Worm (Caenorhabditis elegans) whole organism, L3 larva: ENCODE measurements around the gene rpn-6.2.
"Not testable (repeated sequence)": the region's sequence is repeated elsewhere in the genome, so short reads cannot be mapped to it uniquely, and the experiment has no call there.

Source experiments
- R02D3.7 ChIP-seq: fragments of 150-350 bp; optimal IDR thresholded peaks from 2 replicates; lab custom pipeline; 2014; ENCODE audit warnings: missing biosample characterization, missing genetic modification characterization
- aly-2 ChIP-seq: fragments of 150-350 bp; optimal IDR thresholded peaks from 2 replicates; lab custom pipeline; 2014; ENCODE audit warnings: missing biosample characterization, missing genetic modification characterization
- ama-1 ChIP-seq: fragments of 150-350 bp; optimal IDR thresholded peaks from 2 replicates; lab custom pipeline; 2018
- ceh-82 ChIP-seq: fragments of 150-350 bp; optimal IDR thresholded peaks from 2 replicates; lab custom pipeline; 2014; ENCODE audit warnings: missing biosample characterization, missing genetic modification characterization
- ceh-9 ChIP-seq: sonication (generic microtip); optimal IDR thresholded peaks from 2 replicates; lab custom pipeline; 2018; ENCODE audit warnings: missing biosample characterization, missing genetic modification characterization
- daf-12 ChIP-seq: fragments of 150-350 bp; optimal IDR thresholded peaks from 2 replicates; lab custom pipeline; 2014; ENCODE audit warnings: missing biosample characterization, missing genetic modification reagents, missing genetic modification characterization
- egl-5 ChIP-seq: fragments of 150-350 bp; optimal IDR thresholded peaks from 2 replicates; lab custom pipeline; 2017; ENCODE audit warnings: missing biosample characterization, missing genetic modification reagents, missing genetic modification characterization, inconsistent platforms
- elt-1 ChIP-seq: fragments of 150-350 bp; optimal IDR thresholded peaks from 2 replicates; lab custom pipeline; 2014; ENCODE audit warnings: missing biosample characterization, missing genetic modification characterization
- elt-2 ChIP-seq: sonication (generic microtip); optimal IDR thresholded peaks from 2 replicates; lab custom pipeline; 2016; ENCODE audit warnings: missing genetic modification reagents, mild to moderate bottlenecking, missing genetic modification characterization, missing compliant biosample characterization
- elt-3 ChIP-seq, 3 experiments: fragments of 150-350 bp in 1 of 3; sonication (generic microtip) in 2 of 3; optimal IDR thresholded peaks; 2 replicates in 2 of 3; 4 replicates in 1 of 3; lab custom pipeline; 2014 to 2017; ENCODE audit warnings: missing biosample characterization in 3 of 3, missing genetic modification characterization in 3 of 3
- eor-1 ChIP-seq, 2 experiments: fragments of 150-350 bp; optimal IDR thresholded peaks; 2 replicates each; lab custom pipeline; 2014 to 2018; ENCODE audit warnings: missing biosample characterization in 2 of 2, missing genetic modification characterization in 2 of 2
- fkh-10 ChIP-seq: sonication (generic microtip); optimal IDR thresholded peaks from 2 replicates; lab custom pipeline; 2017; ENCODE audit warnings: missing biosample characterization, missing genetic modification reagents, missing genetic modification characterization
- fkh-2 ChIP-seq: fragments of 150-350 bp; optimal IDR thresholded peaks from 2 replicates; lab custom pipeline; 2014; ENCODE audit warnings: missing biosample characterization, missing genetic modification reagents, missing genetic modification characterization
- fos-1 ChIP-seq: fragments of 150-350 bp; optimal IDR thresholded peaks from 2 replicates; lab custom pipeline; 2014; ENCODE audit warnings: missing biosample characterization, missing genetic modification characterization
- hmg-11 ChIP-seq: sonication (generic microtip); optimal IDR thresholded peaks from 2 replicates; lab custom pipeline; 2016; ENCODE audit warnings: missing genetic modification characterization, missing compliant biosample characterization
- jun-1 ChIP-seq: fragments of 150-350 bp; optimal IDR thresholded peaks from 2 replicates; lab custom pipeline; 2014; ENCODE audit warnings: missing biosample characterization, missing genetic modification reagents, missing genetic modification characterization
- lin-15B ChIP-seq: fragments of 150-350 bp; optimal IDR thresholded peaks from 2 replicates; lab custom pipeline; 2014; ENCODE audit warnings: missing biosample characterization, missing genetic modification characterization
- lin-39 ChIP-seq: fragments of 150-350 bp; optimal IDR thresholded peaks from 2 replicates; lab custom pipeline; 2018; ENCODE audit warnings: missing biosample characterization, missing genetic modification reagents, missing genetic modification characterization
- lsy-12 ChIP-seq: sonication (generic microtip); optimal IDR thresholded peaks from 2 replicates; lab custom pipeline; 2016; ENCODE audit warnings: mild to moderate bottlenecking, missing genetic modification characterization, missing compliant biosample characterization
- mdl-1 ChIP-seq: fragments of 150-350 bp; optimal IDR thresholded peaks from 2 replicates; lab custom pipeline; 2014; ENCODE audit warnings: missing biosample characterization, missing genetic modification characterization
- mml-1 ChIP-seq: fragments of 150-350 bp; sonication (generic microtip); optimal IDR thresholded peaks from 3 replicates; lab custom pipeline; 2014; ENCODE audit warnings: missing biosample characterization, missing genetic modification characterization
- nfya-1 ChIP-seq: sonication (generic microtip); optimal IDR thresholded peaks from 2 replicates; lab custom pipeline; 2017; ENCODE audit warnings: missing genetic modification characterization, mild to moderate bottlenecking, missing compliant biosample characterization, antibody characterized with exemption, moderate library complexity; ENCODE audit not compliant: insufficient read depth
- nhr-11 ChIP-seq: fragments of 150-350 bp; optimal IDR thresholded peaks from 2 replicates; lab custom pipeline; 2014; ENCODE audit warnings: missing biosample characterization, missing genetic modification characterization
- nhr-12 ChIP-seq: fragments of 150-350 bp; optimal IDR thresholded peaks from 2 replicates; lab custom pipeline; 2014; ENCODE audit warnings: missing biosample characterization, missing genetic modification characterization
- nhr-23 ChIP-seq: fragments of 150-350 bp; optimal IDR thresholded peaks from 2 replicates; lab custom pipeline; 2014; ENCODE audit warnings: missing biosample characterization, missing genetic modification reagents, missing genetic modification characterization
- nhr-237 ChIP-seq: fragments of 150-350 bp; optimal IDR thresholded peaks from 2 replicates; lab custom pipeline; 2014; ENCODE audit warnings: missing biosample characterization, missing genetic modification characterization
- nhr-25 ChIP-seq: sonication (generic microtip); optimal IDR thresholded peaks from 2 replicates; lab custom pipeline; 2017; ENCODE audit warnings: missing biosample characterization, missing genetic modification characterization
- nhr-28 ChIP-seq: fragments of 150-350 bp; optimal IDR thresholded peaks from 2 replicates; lab custom pipeline; 2014; ENCODE audit warnings: missing biosample characterization, missing genetic modification characterization
- nhr-43 ChIP-seq: sonication (generic microtip); optimal IDR thresholded peaks from 2 replicates; lab custom pipeline; 2016; ENCODE audit warnings: mild to moderate bottlenecking, missing genetic modification characterization, missing compliant biosample characterization; ENCODE audit not compliant: poor library complexity, severe bottlenecking
- nhr-76 ChIP-seq: fragments of 150-350 bp; sonication (generic microtip); optimal IDR thresholded peaks from 5 replicates; lab custom pipeline; 2014; ENCODE audit warnings: missing biosample characterization, missing genetic modification characterization
- nhr-77 ChIP-seq: fragments of 150-350 bp; optimal IDR thresholded peaks from 2 replicates; lab custom pipeline; 2014; ENCODE audit warnings: missing biosample characterization, missing genetic modification characterization
- pha-4 ChIP-seq: fragments of 150-350 bp; optimal IDR thresholded peaks from 2 replicates; lab custom pipeline; 2014; ENCODE audit warnings: missing biosample characterization, missing genetic modification reagents, missing genetic modification characterization
- pqm-1 ChIP-seq: fragments of 150-350 bp; optimal IDR thresholded peaks from 2 replicates; lab custom pipeline; 2017; ENCODE audit warnings: missing biosample characterization, missing genetic modification characterization, inconsistent platforms
- skn-1 ChIP-seq: fragments of 150-350 bp; optimal IDR thresholded peaks from 2 replicates; lab custom pipeline; 2014; ENCODE audit warnings: missing biosample characterization, missing genetic modification characterization
- snpc-4 ChIP-seq: fragments of 150-350 bp; optimal IDR thresholded peaks from 2 replicates; lab custom pipeline; 2014; ENCODE audit warnings: missing biosample characterization, missing genetic modification characterization
- tbx-2 ChIP-seq: sonication (generic microtip); optimal IDR thresholded peaks from 2 replicates; lab custom pipeline; 2016; ENCODE audit warnings: mild to moderate bottlenecking, missing genetic modification characterization, missing compliant biosample characterization
- unc-62 ChIP-seq: fragments of 150-350 bp; sonication (generic microtip); optimal IDR thresholded peaks from 4 replicates; lab custom pipeline; 2014; ENCODE audit warnings: missing biosample characterization, missing genetic modification reagents, missing genetic modification characterization
- zag-1 ChIP-seq: fragments of 150-350 bp; optimal IDR thresholded peaks from 2 replicates; lab custom pipeline; 2014; ENCODE audit warnings: missing biosample characterization, missing genetic modification characterization
- ztf-11 ChIP-seq: fragments of 150-350 bp; optimal IDR thresholded peaks from 2 replicates; lab custom pipeline; 2014; ENCODE audit warnings: missing biosample characterization, missing genetic modification characterization
- ztf-4 ChIP-seq: fragments of 150-350 bp; optimal IDR thresholded peaks from 2 replicates; lab custom pipeline; 2014; ENCODE audit warnings: missing biosample characterization, missing genetic modification characterization

The rpn-6.2 gene

ce11 chrIII:8989752-8990151 lies 12.0 kb downstream of the rpn-6.2 start, which contains the start of gene R08D7.7:
R08D7.7 (plus strand) TSS chrIII:8990052.
- TF ChIP-seq lin-39, daf-12, mdl-1 (tag; lab: Kevin White, UChicago): not testable (repeated sequence)

- peak; percentile 15 for TF ChIP-seq lin-39 (tag; lab: Kevin White, UChicago)
- TF ChIP-seq nhr-237 (tag; lab: Kevin White, UChicago) = no peak
Measured at ce11 chrIII:8988544-8988943, 13.3 kb downstream of the rpn-6.2 start.

ce11 chrIII:8988061-8988460 lies 13.7 kb downstream of the rpn-6.2 start:
- no peak for TF ChIP-seq ceh-82 (tag; lab: Kevin White, UChicago)
- no peak for TF ChIP-seq elt-2 (tag; lab: Kevin White, UChicago)

- no peak for TF ChIP-seq fos-1
- no peak for TF ChIP-seq snpc-4 (tag; lab: Kevin White, UChicago)
- TF ChIP-seq nhr-25 (tag; lab: Kevin White, UChicago) = peak; percentile 2
- TF ChIP-seq mml-1 (tag; lab: Kevin White, UChicago) = no peak
- TF ChIP-seq elt-1 (tag; lab: Kevin White, UChicago) = no peak
- peak; percentile 4 for TF ChIP-seq elt-2 (tag; lab: Kevin White, UChicago)
- TF ChIP-seq ama-1 (lab: Kevin White, UChicago) = no peak
- TF ChIP-seq nhr-11 (tag; lab: Kevin White, UChicago) = no peak
- TF ChIP-seq R02D3.7 (tag; lab: Kevin White, UChicago) = peak; percentile 48
- TF ChIP-seq daf-12 (tag; lab: Kevin White, UChicago) = no peak
- peak; percentile 77 to 99 (median 96) for TF ChIP-seq elt-3 (tag; optimal IDR thresholded peaks at IDR 0.05; lab: Kevin White, UChicago)
- TF ChIP-seq nhr-77 (tag; lab: Kevin White, UChicago) = no peak
- peak; percentile 63 for TF ChIP-seq nhr-43 (tag; lab: Kevin White, UChicago)
- peak; percentile 3 for TF ChIP-seq unc-62 (GFP tag; lab: Kevin White, UChicago)
- peak; percentile 73 for TF ChIP-seq nhr-23
- no peak for TF ChIP-seq skn-1 (tag; lab: Kevin White, UChicago)
- TF ChIP-seq aly-2 (tag; lab: Kevin White, UChicago) = no peak
- TF ChIP-seq lin-39 (tag; lab: Kevin White, UChicago) = no peak
Measured at ce11 chrIII:8986872-8987271, 14.9 kb downstream of the rpn-6.2 start.

ce11 chrIII:8985965-8986364 lies 15.8 kb downstream of the rpn-6.2 start:
- TF ChIP-seq fos-1 = no peak
- TF ChIP-seq pqm-1 = peak; percentile 21
- peak; percentile 62 for TF ChIP-seq elt-2 (tag; lab: Kevin White, UChicago)

- TF ChIP-seq nhr-12 (tag; lab: Kevin White, UChicago) (no peak), egl-5 (no peak), elt-2 (tag; lab: Kevin White, UChicago) (no peak), nfya-1 (no peak), ztf-4 (tag; lab: Kevin White, UChicago) (no peak), nhr-76 (tag; lab: Kevin White, UChicago) (no peak), pqm-1 (no peak), nhr-237 (tag; lab: Kevin White, UChicago) (no peak), skn-1 (tag; lab: Kevin White, UChicago) (no peak), fkh-2 (tag; lab: Kevin White, UChicago) (no peak), nhr-28 (tag; lab: Kevin White, UChicago) (no peak), daf-12 (tag; lab: Kevin White, UChicago) (no peak), lin-39 (tag; lab: Kevin White, UChicago) (no peak)
Measured at ce11 chrIII:8985461-8985860, 16.3 kb downstream of the rpn-6.2 start.

- TF ChIP-seq lsy-12 (tag; lab: Kevin White, UChicago) (peak; percentile 11), nhr-25 (tag; lab: Kevin White, UChicago) (peak; percentile 54), zag-1 (no peak), lin-15B (peak; percentile 32), pha-4 (tag; lab: Kevin White, UChicago) (peak; percentile 74), ama-1 (lab: Kevin White, UChicago) (no peak), nhr-23 (peak; percentile 40), ztf-4 (tag; lab: Kevin White, UChicago) (no peak), jun-1 (peak; percentile 38), hmg-11 (tag; lab: Kevin White, UChicago) (peak; percentile 39), mml-1 (tag; lab: Kevin White, UChicago) (no peak), ztf-11 (tag; lab: Kevin White, UChicago) (no peak), elt-2 (tag; lab: Kevin White, UChicago) (peak; percentile 31), elt-1 (tag; lab: Kevin White, UChicago) (no peak), tbx-2 (tag; lab: Kevin White, UChicago) (peak; percentile 9), R02D3.7 (tag; lab: Kevin White, UChicago) (peak; percentile 2), eor-1 (tag; optimal IDR thresholded peaks at IDR 0.05; lab: Kevin White, UChicago) (no peak), snpc-4 (tag; lab: Kevin White, UChicago) (peak; percentile 46), fkh-10 (GFP tag; lab: Kevin White, UChicago) (peak; percentile 7), ceh-9 (tag; lab: Kevin White, UChicago) (no peak)
Measured at ce11 chrIII:8984960-8985359, 16.8 kb downstream of the rpn-6.2 start.
